Worm (Caenorhabditis elegans) whole organism, young adult: ENCODE data around the gene tbx-39.
A peak's percentile ranks its signal among the peaks of the same experiment; 100 is the strongest.

ENCODE experiments used
- B0019.2 ChIP-seq: fragments of 200-800 bp; sonication (Bioruptor generic); conservative IDR thresholded peaks from 2 replicates; pipeline ENCODE4 v1.3.6; 2022; ENCODE audit warnings: missing genetic modification reagents, missing genetic modification characterization, missing compliant biosample characterization
- B0035.1 ChIP-seq: sonication (generic microtip); optimal IDR thresholded peaks from 2 replicates; lab custom pipeline; 2016; ENCODE audit warnings: missing genetic modification characterization, mild to moderate bottlenecking, missing compliant biosample characterization, missing genotype, missing genetic modification reagents
- F22D6.2 ChIP-seq: sonication (generic microtip); optimal IDR thresholded peaks from 2 replicates; lab custom pipeline; 2016; ENCODE audit warnings: mild to moderate bottlenecking, missing genetic modification characterization, missing compliant biosample characterization
- F55B11.4 ChIP-seq: sonication (generic microtip); optimal IDR thresholded peaks from 2 replicates; lab custom pipeline; 2016; ENCODE audit warnings: missing compliant biosample characterization, missing genetic modification characterization, borderline replicate concordance; ENCODE audit not compliant: insufficient read depth
- Y56A3A.18 ChIP-seq: fragments of 200-800 bp; sonication (Bioruptor generic); IDR thresholded peaks from 2 replicates; pipeline ENCODE4 v1.3.6; 2022; ENCODE audit warnings: missing genetic modification reagents, missing genetic modification characterization, missing compliant biosample characterization
- attf-3 ChIP-seq: fragments of 200-800 bp; sonication (Bioruptor generic); conservative IDR thresholded peaks from 2 replicates; pipeline ENCODE4 v1.3.6; 2022; ENCODE audit warnings: missing genetic modification reagents, missing genetic modification characterization, missing compliant biosample characterization
- attf-5 ChIP-seq: fragments of 200-800 bp; sonication (Bioruptor generic); optimal IDR thresholded peaks from 2 replicates; lab custom pipeline; 2018; ENCODE audit warnings: mild to moderate bottlenecking, missing genetic modification characterization, missing compliant biosample characterization
- bed-2 ChIP-seq: fragments of 200-800 bp; sonication (Bioruptor generic); IDR thresholded peaks from 2 replicates; pipeline ENCODE4 v1.3.6; 2022; ENCODE audit warnings: missing genetic modification reagents, missing genetic modification characterization, missing compliant biosample characterization
- ccch-3 ChIP-seq: fragments of 200-800 bp; sonication (Bioruptor generic); optimal IDR thresholded peaks from 2 replicates; lab custom pipeline; 2018; ENCODE audit warnings: mild to moderate bottlenecking, missing genetic modification characterization, missing compliant biosample characterization
- ceh-40 ChIP-seq: fragments of 200-800 bp; sonication (Bioruptor generic); IDR thresholded peaks from 2 replicates; pipeline ENCODE4 v1.3.6; 2022; ENCODE audit warnings: missing genetic modification characterization, missing compliant biosample characterization
- ceh-79 ChIP-seq: sonication (generic microtip); optimal IDR thresholded peaks from 2 replicates; lab custom pipeline; 2017; ENCODE audit warnings: mild to moderate bottlenecking, missing genetic modification characterization, missing compliant biosample characterization
- die-1 ChIP-seq: sonication (generic microtip); optimal IDR thresholded peaks from 2 replicates; lab custom pipeline; 2016; ENCODE audit warnings: missing genotype, mild to moderate bottlenecking, missing genetic modification characterization, missing compliant biosample characterization
- dox-1 ChIP-seq: fragments of 200-800 bp; sonication (Bioruptor generic); IDR thresholded peaks from 2 replicates; pipeline ENCODE4 v1.3.6; 2022; ENCODE audit warnings: missing genetic modification reagents, missing genetic modification characterization, missing compliant biosample characterization
- dpl-1 ChIP-seq: fragments of 150-350 bp; optimal IDR thresholded peaks from 2 replicates; lab custom pipeline; 2014; ENCODE audit warnings: missing biosample characterization, missing genetic modification reagents, missing genetic modification characterization
- egrh-3 ChIP-seq: fragments of 200-800 bp; sonication (Bioruptor generic); IDR thresholded peaks from 2 replicates; pipeline ENCODE4 v1.3.6; 2022; ENCODE audit warnings: missing genetic modification reagents, missing genetic modification characterization, missing compliant biosample characterization
- hrde-1 ChIP-seq: sonication (generic microtip); optimal IDR thresholded peaks from 2 replicates; lab custom pipeline; 2016; ENCODE audit warnings: missing genetic modification characterization, mild to moderate bottlenecking, missing compliant biosample characterization, moderate library complexity, missing genotype, missing genetic modification reagents, borderline replicate concordance
- hsf-1 ChIP-seq: fragments of 200-800 bp; sonication (Bioruptor generic); IDR thresholded peaks from 2 replicates; pipeline ENCODE4 v1.3.6; 2022; ENCODE audit warnings: missing genetic modification reagents, missing genetic modification characterization, missing compliant biosample characterization
- let-526 ChIP-seq: fragments of 200-800 bp; sonication (Bioruptor generic); IDR thresholded peaks from 2 replicates; pipeline ENCODE4 v1.3.6; 2022; ENCODE audit warnings: missing genetic modification reagents, missing genetic modification characterization, missing compliant biosample characterization
- lin-54 ChIP-seq: fragments of 200-800 bp; sonication (Bioruptor generic); optimal IDR thresholded peaks from 2 replicates; lab custom pipeline; 2018; ENCODE audit warnings: mild to moderate bottlenecking, missing genetic modification characterization, missing compliant biosample characterization
- lsl-1 ChIP-seq: fragments of 200-800 bp; sonication (Bioruptor generic); optimal IDR thresholded peaks from 2 replicates; lab custom pipeline; 2018; ENCODE audit warnings: mild to moderate bottlenecking, missing genetic modification characterization, moderate library complexity, missing compliant biosample characterization
- madf-10 ChIP-seq: sonication (generic microtip); optimal IDR thresholded peaks from 2 replicates; lab custom pipeline; 2016; ENCODE audit warnings: mild to moderate bottlenecking, missing genetic modification characterization, missing compliant biosample characterization
- madf-3 ChIP-seq: fragments of 200-800 bp; sonication (Bioruptor generic); IDR thresholded peaks from 2 replicates; pipeline ENCODE4 v1.3.6; 2022; ENCODE audit warnings: missing genetic modification reagents, missing genetic modification characterization, missing compliant biosample characterization
- mes-4 ChIP-seq: sonication (generic microtip); optimal IDR thresholded peaks from 2 replicates; lab custom pipeline; 2016; ENCODE audit warnings: missing genotype, missing genetic modification characterization, missing compliant biosample characterization
- mxl-1 ChIP-seq: sonication (generic microtip); optimal IDR thresholded peaks from 2 replicates; lab custom pipeline; 2016; ENCODE audit warnings: missing genetic modification characterization, missing compliant biosample characterization
- nfya-1 ChIP-seq: sonication (generic microtip); optimal IDR thresholded peaks from 2 replicates; lab custom pipeline; 2017; ENCODE audit warnings: antibody characterized with exemption, missing compliant biosample characterization, missing genetic modification characterization, borderline replicate concordance; ENCODE audit not compliant: insufficient read depth
- nhr-120 ChIP-seq: fragments of 200-800 bp; sonication (Bioruptor generic); IDR thresholded peaks from 2 replicates; pipeline ENCODE4 v1.3.6; 2022; ENCODE audit warnings: missing genetic modification characterization, missing compliant biosample characterization
- nhr-179 ChIP-seq: sonication (generic microtip); optimal IDR thresholded peaks from 2 replicates; lab custom pipeline; 2016; ENCODE audit warnings: mild to moderate bottlenecking, missing genetic modification characterization, missing compliant biosample characterization
- nhr-27 ChIP-seq: fragments of 200-800 bp; sonication (Bioruptor generic); optimal IDR thresholded peaks from 2 replicates; lab custom pipeline; 2018; ENCODE audit warnings: mild to moderate bottlenecking, missing genetic modification characterization, moderate library complexity, missing compliant biosample characterization
- pbrm-1 ChIP-seq: fragments of 200-800 bp; sonication (Bioruptor generic); IDR thresholded peaks from 2 replicates; pipeline ENCODE4 v1.3.6; 2022; ENCODE audit warnings: missing genetic modification reagents, missing genetic modification characterization, missing compliant biosample characterization
- pha-4 ChIP-seq: fragments of 150-350 bp; sonication (generic microtip); optimal IDR thresholded peaks from 2 replicates; lab custom pipeline; 2014; ENCODE audit warnings: missing biosample characterization, missing genetic modification reagents, missing genetic modification characterization
- rcor-1 ChIP-seq: fragments of 200-800 bp; sonication (Bioruptor generic); IDR thresholded peaks from 2 replicates; pipeline ENCODE4 v1.3.6; 2022; ENCODE audit warnings: missing genetic modification reagents, missing genetic modification characterization, missing compliant biosample characterization
- rec-8 ChIP-seq, 2 experiments: sonication (generic microtip); optimal IDR thresholded peaks; 2 replicates each; lab custom pipeline; 2016; ENCODE audit warnings: mild to moderate bottlenecking in 2 of 2, missing genetic modification characterization in 2 of 2, missing genetic modification reagents in 2 of 2, missing genotype in 2 of 2, missing biosample characterization in 1 of 2, missing compliant biosample characterization in 1 of 2, moderate library complexity in 1 of 2
- rpc-1 ChIP-seq, 2 experiments: fragments of 150-350 bp in 1 of 2; sonication (generic microtip) in 1 of 2; optimal IDR thresholded peaks; 2 replicates each; lab custom pipeline; 2014 to 2018; ENCODE audit warnings: missing biosample characterization in 1 of 2, missing genetic modification characterization in 1 of 2, missing genetic modification reagents in 1 of 2, missing genotype in 1 of 2
- sea-2 ChIP-seq: fragments of 200-800 bp; sonication (Bioruptor generic); IDR thresholded peaks from 2 replicates; pipeline ENCODE4 v1.3.6; 2022; ENCODE audit warnings: missing genetic modification characterization, missing compliant biosample characterization
- snpc-1.1 ChIP-seq: sonication (generic microtip); optimal IDR thresholded peaks from 2 replicates; lab custom pipeline; 2017; ENCODE audit warnings: missing genetic modification characterization, mild to moderate bottlenecking, missing compliant biosample characterization, antibody characterized with exemption, moderate library complexity, missing genotype, missing genetic modification reagents; ENCODE audit not compliant: insufficient read depth
- snpc-1.3 ChIP-seq: sonication (generic microtip); optimal IDR thresholded peaks from 2 replicates; lab custom pipeline; 2017; ENCODE audit warnings: missing genetic modification characterization, mild to moderate bottlenecking, missing compliant biosample characterization, antibody characterized with exemption, moderate library complexity, missing genotype, missing genetic modification reagents; ENCODE audit not compliant: insufficient read depth
- somi-1 ChIP-seq: fragments of 200-800 bp; sonication (Bioruptor generic); optimal IDR thresholded peaks from 2 replicates; lab custom pipeline; 2018; ENCODE audit warnings: mild to moderate bottlenecking, missing genetic modification characterization, missing compliant biosample characterization
- ztf-18 ChIP-seq: sonication (generic microtip); optimal IDR thresholded peaks from 2 replicates; lab custom pipeline; 2016; ENCODE audit warnings: missing genotype, mild to moderate bottlenecking, missing genetic modification characterization, missing compliant biosample characterization
- ztf-26 ChIP-seq: sonication (generic microtip); optimal IDR thresholded peaks from 2 replicates; lab custom pipeline; 2017; ENCODE audit warnings: missing genetic modification characterization, missing compliant biosample characterization

The tbx-39 gene

DNA sequence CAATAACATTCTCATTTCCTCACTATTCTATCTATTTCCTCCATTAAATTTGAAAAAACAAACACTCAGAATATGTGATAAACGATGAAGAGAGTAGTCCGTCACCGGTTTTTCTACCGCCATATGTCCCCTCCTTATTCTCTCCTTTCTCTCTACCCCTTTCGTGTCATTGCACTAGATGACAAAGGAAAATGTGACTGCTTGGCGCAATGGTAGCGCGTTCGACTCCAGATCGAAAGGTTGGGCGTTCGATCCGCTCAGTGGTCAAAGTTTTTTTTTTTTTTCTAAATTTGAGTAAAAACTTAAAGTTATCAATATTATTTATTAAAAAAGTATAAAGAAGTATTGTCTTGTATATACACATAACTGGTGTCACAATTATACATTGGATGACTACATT, 34.2 kb upstream of the tbx-39 start (continued):
- TF ChIP-seq ccch-3 (GFP tag; lab: Kevin White, UChicago) (no peak), nhr-179 (no peak), snpc-1.1 (peak; percentile 9), nfya-1 (tag; lab: Kevin White, UChicago) (no peak), let-526 (GFP tag; lab: Robert Waterston, UW) (no peak), mxl-1 (tag; lab: Kevin White, UChicago) (peak; percentile 54), lsl-1 (GFP tag; lab: Kevin White, UChicago) (no peak), ceh-79 (no peak), rcor-1 (no peak), pha-4 (tag; lab: Kevin White, UChicago) (no peak), ztf-26 (tag; lab: Kevin White, UChicago) (no peak), lin-54 (no peak), madf-10 (tag; lab: Kevin White, UChicago) (no peak), dox-1 (GFP tag; lab: Robert Waterston, UW) (no peak), Y56A3A.18 (GFP tag; lab: Robert Waterston, UW) (no peak), die-1 (tag; lab: Kevin White, UChicago) (peak; percentile 74), somi-1 (no peak), attf-3 (GFP tag; lab: Robert Waterston, UW) (no peak), F22D6.2 (tag; lab: Kevin White, UChicago) (no peak), egrh-3 (no peak), rec-8 (tag; optimal IDR thresholded peaks at IDR 0.05; lab: Kevin White, UChicago) (peak; percentile 11 to 36), rpc-1 (optimal IDR thresholded peaks at IDR 0.05; lab: Kevin White, UChicago) (peak; percentile 75), rpc-1 (tag; optimal IDR thresholded peaks at IDR 0.05; lab: Kevin White, UChicago) (peak; percentile 88), snpc-1.3 (tag; lab: Kevin White, UChicago) (peak; percentile 75), sea-2 (GFP tag; lab: Robert Waterston, UW) (no peak), dpl-1 (GFP tag; lab: Kevin White, UChicago) (no peak), madf-3 (GFP tag; lab: Robert Waterston, UW) (no peak), mes-4 (tag; lab: Kevin White, UChicago) (no peak), hsf-1 (GFP tag; lab: Robert Waterston, UW) (peak; percentile 75)
- TF ChIP-seq, all 124 proteins: peak for 30

- TF ChIP-seq attf-5 (no peak), snpc-1.3 (tag; lab: Kevin White, UChicago) (no peak), bed-2 (GFP tag; lab: Robert Waterston, UW) (no peak), ztf-18 (tag; lab: Kevin White, UChicago) (no peak), pbrm-1 (GFP tag; lab: Robert Waterston, UW) (no peak), F55B11.4 (tag; lab: Kevin White, UChicago) (no peak), nhr-27 (tag; lab: Kevin White, UChicago) (no peak)
Observed at ce11 chrIV:15291162-15291561, 32.5 kb upstream of the tbx-39 start, which contains the start of gene pqn-90. pqn-90 (minus strand) TSS chrIV:15291262.

DNA sequence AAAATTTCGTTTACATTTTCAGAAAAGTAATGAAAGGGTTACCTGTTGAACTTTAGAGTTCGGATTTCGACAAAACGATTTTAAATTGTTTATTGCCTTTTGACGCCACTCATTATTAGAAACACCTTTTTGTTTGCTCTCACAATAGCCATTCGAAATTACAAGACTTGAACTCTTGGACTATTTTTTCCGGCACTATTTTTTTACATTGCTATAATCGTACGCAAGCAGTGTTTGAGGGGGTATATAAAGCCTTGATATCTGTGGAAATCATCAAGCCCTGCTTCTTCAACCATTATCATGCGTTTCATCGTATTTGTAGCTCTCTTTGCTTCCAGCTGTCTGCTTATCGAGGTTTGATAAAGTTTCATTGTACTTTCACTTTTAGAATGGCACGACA, 32.1 kb upstream of the tbx-39 start, which contains the start of gene pqn-91:
Gene pqn-91 (plus strand): TSS at position 301 of the 400 bp plus-strand sequence.
- TF ChIP-seq B0019.2 (no peak), hrde-1 (no peak), nhr-120 (GFP tag; lab: Robert Waterston, UW) (no peak), ceh-40 (GFP tag; lab: Robert Waterston, UW) (no peak), B0035.1 (tag; lab: Kevin White, UChicago) (no peak)
